Worm (Caenorhabditis elegans): Measurements from ENCODE around the gene K06H6.4.

- TF ChIP-seq aha-1 (tag; optimal IDR thresholded peaks at IDR 0.05), result no peak
- TF ChIP-seq nhr-12 (tag; optimal IDR thresholded peaks at IDR 0.05), result no peak
- no peak for TF ChIP-seq nhr-77 (tag; optimal IDR thresholded peaks at IDR 0.05)
- no peak for TF ChIP-seq egl-27 (tag; optimal IDR thresholded peaks at IDR 0.05)
- no peak for TF ChIP-seq isw-1 (GFP tag; IDR thresholded peaks at IDR 0.05)
These were observed 41.9 kb downstream of the K06H6.4 start for ce11 chrV:620987-621386.

Measured in whole organism, L1 larva.